Fruit fly (Drosophila melanogaster): Measurements from ENCODE around the gene msi.

The msi gene

dm6 chr3R:25650417-25650816, 134.5 kb downstream of the msi start:
- TF ChIP-seq CTCF (optimal IDR thresholded peaks at IDR 0.05) (no peak), CG8478 (optimal IDR thresholded peaks at IDR 0.05) (no peak)

- TF ChIP-seq CG8478 (optimal IDR thresholded peaks at IDR 0.05) (no peak), CTCF (optimal IDR thresholded peaks at IDR 0.05) (no peak)
Observed at dm6 chr3R:25651414-25651813, 135.5 kb downstream of the msi start.

dm6 chr3R:25652066-25652720, 136.3 kb downstream of the msi start:
- TF ChIP-seq CTCF (optimal IDR thresholded peaks at IDR 0.05) (no peak), CG8478 (optimal IDR thresholded peaks at IDR 0.05) (no peak)
